Fruit fly (Drosophila melanogaster): ENCODE measurements around the gene Strump.
A peak's percentile ranks its signal among the peaks of the same experiment; 100 is the strongest.

Gene Strump

DNA sequence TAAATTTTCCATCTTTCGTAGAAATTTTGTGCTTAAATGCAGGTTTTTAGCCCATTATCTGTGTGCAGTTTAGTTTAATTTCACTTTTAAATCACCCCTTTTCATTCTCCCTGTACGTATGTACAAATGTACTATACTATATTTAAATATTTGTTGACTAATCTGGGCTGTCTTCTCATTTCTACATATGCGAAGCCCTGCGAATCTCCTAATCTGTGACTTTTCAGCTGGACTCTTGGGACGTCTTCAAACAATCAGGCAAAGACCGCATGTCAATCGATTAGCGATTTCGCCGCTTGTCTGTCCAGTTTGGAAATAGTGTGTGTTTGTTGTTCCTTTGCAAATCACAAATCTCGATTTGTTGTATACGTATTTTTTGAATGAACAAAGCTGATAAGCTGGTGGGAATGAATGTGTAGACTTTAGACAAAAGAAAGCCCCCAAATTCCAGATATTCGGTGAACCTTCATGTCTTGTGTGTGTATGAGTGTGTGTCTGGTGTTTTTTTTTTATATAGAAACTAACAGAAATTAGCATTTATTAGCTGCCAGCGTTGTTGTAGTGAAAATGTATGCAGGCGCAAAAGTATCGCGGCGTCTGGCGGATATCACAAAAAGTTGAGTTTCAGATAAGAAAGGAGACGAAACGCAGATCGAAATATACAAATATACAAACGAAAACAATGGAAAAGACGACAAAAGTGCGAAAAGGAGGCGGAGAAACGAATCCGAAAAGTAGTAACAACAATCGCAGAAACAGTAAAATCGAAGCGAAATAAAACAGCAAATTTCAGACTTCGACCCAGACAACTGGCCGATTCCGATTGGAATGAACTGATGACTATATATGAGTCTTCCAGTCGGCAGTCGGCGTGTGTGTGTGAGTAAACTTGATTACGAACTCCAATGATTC is 37.6 kb downstream of the Strump start (continued):
- TF ChIP-seq Doc2 (GFP tag; IDR thresholded peaks at IDR 0.05): no peak
- no peak for TF ChIP-seq Stat92E (GFP tag; optimal IDR thresholded peaks at IDR 0.05)
- TF ChIP-seq btn (GFP tag; optimal IDR thresholded peaks at IDR 0.05): no peak
- no peak for TF ChIP-seq HHEX (GFP tag; optimal IDR thresholded peaks at IDR 0.05)
- TF ChIP-seq gcm2 (GFP tag; optimal IDR thresholded peaks at IDR 0.05): no peak
- TF ChIP-seq CrebB (tag; optimal IDR thresholded peaks at IDR 0.05): no peak
- no peak for TF ChIP-seq Ets97D (GFP tag; optimal IDR thresholded peaks at IDR 0.05)
- TF ChIP-seq CG1024 (GFP tag; IDR thresholded peaks at IDR 0.05): no peak
- no peak for TF ChIP-seq CG6683 (GFP tag; optimal IDR thresholded peaks at IDR 0.05)
- no peak for TF ChIP-seq Sin3A (optimal IDR thresholded peaks at IDR 0.05)
- TF ChIP-seq CG6654 (GFP tag; optimal IDR thresholded peaks at IDR 0.05): no peak
- TF ChIP-seq tna (GFP tag; IDR thresholded peaks at IDR 0.05; ENCODE audit: partially characterized antibody): no peak
- TF ChIP-seq CG3838 (GFP tag; optimal IDR thresholded peaks at IDR 0.05): no peak
- TF ChIP-seq NC2β (GFP tag; optimal IDR thresholded peaks at IDR 0.05): no peak
- TF ChIP-seq CG1602 (GFP tag; optimal IDR thresholded peaks at IDR 0.05): no peak
- TF ChIP-seq sqz (GFP tag; optimal IDR thresholded peaks at IDR 0.05): peak; percentile 1
- 0 out of 2 replicates have a peak, but pooled peaks have one; percentile 17 for TF ChIP-seq vvl (GFP tag; IDR thresholded peaks at IDR 0.05)
- no peak for TF ChIP-seq dmrt11E (tag; optimal IDR thresholded peaks at IDR 0.05)
- peak; percentile 33 for TF ChIP-seq Med (GFP tag)
- TF ChIP-seq stwl (tag; optimal IDR thresholded peaks at IDR 0.05): no peak
- no peak for TF ChIP-seq tio (GFP tag; optimal IDR thresholded peaks at IDR 0.05)
- no peak for TF ChIP-seq CG3281 (GFP tag; optimal IDR thresholded peaks at IDR 0.05)
- no peak for TF ChIP-seq fd96Cb (tag; optimal IDR thresholded peaks at IDR 0.05)
- no peak for TF ChIP-seq CG9727 (GFP tag; optimal IDR thresholded peaks at IDR 0.05)
- no peak for TF ChIP-seq dysf (GFP tag; IDR thresholded peaks at IDR 0.05)
- no peak for TF ChIP-seq lab (GFP tag; optimal IDR thresholded peaks at IDR 0.05)
- no peak for TF ChIP-seq CG14667 (GFP tag; IDR thresholded peaks at IDR 0.05)
- TF ChIP-seq CG13123 (GFP tag; optimal IDR thresholded peaks at IDR 0.05): no peak
- TF ChIP-seq HmgD (GFP tag; optimal IDR thresholded peaks at IDR 0.05): no peak
- no peak for TF ChIP-seq Xbp1 (GFP tag; optimal IDR thresholded peaks at IDR 0.05)
- no peak for TF ChIP-seq tgo (GFP tag; IDR thresholded peaks at IDR 0.05)
- no peak for TF ChIP-seq CG17912 (GFP tag; optimal IDR thresholded peaks at IDR 0.05)
- no peak for TF ChIP-seq chif (GFP tag; optimal IDR thresholded peaks at IDR 0.05)
- no peak for TF ChIP-seq CG10979 (tag; optimal IDR thresholded peaks at IDR 0.05)
- TF ChIP-seq Rfx (GFP tag; IDR thresholded peaks at IDR 0.05): 0 out of 2 replicates have a peak, but pooled peaks have one; percentile 6
- no peak for TF ChIP-seq pan (optimal IDR thresholded peaks at IDR 0.05)
- no peak for TF ChIP-seq pan (GFP tag; optimal IDR thresholded peaks at IDR 0.05 in 1 of 2, IDR thresholded peaks at IDR 0.05 in 1 of 2)
- TF ChIP-seq Fer2 (tag; optimal IDR thresholded peaks at IDR 0.05): no peak
- no peak for TF ChIP-seq Dip3 (GFP tag; optimal IDR thresholded peaks at IDR 0.05)
- TF ChIP-seq CG1647 (GFP tag; optimal IDR thresholded peaks at IDR 0.05): no peak
- TF ChIP-seq exex (tag; optimal IDR thresholded peaks at IDR 0.05): peak; percentile 25
- no peak for TF ChIP-seq maf-S (GFP tag; optimal IDR thresholded peaks at IDR 0.05)
- TF ChIP-seq CG12299 (tag; optimal IDR thresholded peaks at IDR 0.05): no peak
- no peak for TF ChIP-seq E2f1 (GFP tag; IDR thresholded peaks at IDR 0.05)
- TF ChIP-seq nom (GFP tag; optimal IDR thresholded peaks at IDR 0.05): peak; percentile 63
